Fruit fly (Drosophila melanogaster) whole organism, embryonic: ENCODE results near the gene CHKov1.

Experiments used
- Ada2b ChIP-seq: fragments of 200-800 bp; sonication (Bioruptor generic); IDR thresholded peaks from 2 replicates; pipeline ENCODE4 v1.3.6; 2022; ENCODE audit warnings: missing biosample characterization, missing genetic modification characterization
- C15 ChIP-seq: fragments of 200-800 bp; sonication (Bioruptor generic); IDR thresholded peaks from 3 replicates; pipeline ENCODE4 v1.3.6; 2022; ENCODE audit warnings: missing biosample characterization, missing genetic modification characterization
- CG10267 ChIP-seq: fragments of 200-800 bp; sonication (Bioruptor generic); optimal IDR thresholded peaks from 2 replicates; lab custom pipeline; 2018; ENCODE audit warnings: missing biosample characterization, mild to moderate bottlenecking, missing genetic modification characterization, moderate library complexity
- CG13287 ChIP-seq: fragments of 200-800 bp; sonication (Bioruptor generic); IDR thresholded peaks from 2 replicates; pipeline ENCODE4 v1.3.6; 2022; ENCODE audit warnings: missing biosample characterization, missing genetic modification characterization; ENCODE audit not compliant: partially characterized antibody
- CG14014 ChIP-seq: fragments of 200-800 bp; sonication (Bioruptor generic); IDR thresholded peaks from 2 replicates; pipeline ENCODE4 v1.3.6; 2022; ENCODE audit warnings: missing biosample characterization, missing genetic modification characterization
- CG15479 ChIP-seq: fragments of 200-800 bp; sonication (Bioruptor generic); optimal IDR thresholded peaks from 3 replicates; lab custom pipeline; 2019; ENCODE audit warnings: missing biosample characterization, mild to moderate bottlenecking, missing genetic modification characterization, moderate library complexity
- CG15514 ChIP-seq: fragments of 200-800 bp; sonication (Bioruptor generic); optimal IDR thresholded peaks from 3 replicates; lab custom pipeline; 2017; ENCODE audit warnings: missing biosample characterization, missing genetic modification characterization, mild to moderate bottlenecking, moderate library complexity, missing genetic modification reagents
- CG15696 ChIP-seq: fragments of 200-800 bp; sonication (Bioruptor generic); optimal IDR thresholded peaks from 2 replicates; lab custom pipeline; 2019; ENCODE audit warnings: missing biosample characterization, mild to moderate bottlenecking, missing genetic modification characterization, moderate library complexity
- CG17568 ChIP-seq: fragments of 200-800 bp; sonication (Bioruptor generic); optimal IDR thresholded peaks from 2 replicates; lab custom pipeline; 2018; ENCODE audit warnings: missing biosample characterization, mild to moderate bottlenecking, missing genetic modification characterization, moderate library complexity
- CG17912 ChIP-seq: fragments of 200-800 bp; sonication (Bioruptor generic); optimal IDR thresholded peaks from 2 replicates; lab custom pipeline; 2018; ENCODE audit warnings: missing biosample characterization, mild to moderate bottlenecking, missing genetic modification characterization
- CG1832 ChIP-seq: fragments of 200-800 bp; sonication (Bioruptor generic); optimal IDR thresholded peaks from 2 replicates; lab custom pipeline; 2017; ENCODE audit warnings: missing biosample characterization, mild to moderate bottlenecking, missing genetic modification characterization, inconsistent platforms
- CG2116 ChIP-seq: fragments of 200-800 bp; sonication (Bioruptor generic); optimal IDR thresholded peaks from 3 replicates; lab custom pipeline; 2018; ENCODE audit warnings: missing biosample characterization, mild to moderate bottlenecking, missing genetic modification characterization
- CG2129 ChIP-seq: fragments of 200-800 bp; sonication (Bioruptor generic); IDR thresholded peaks from 2 replicates; pipeline ENCODE4 v1.3.6; 2022; ENCODE audit warnings: missing biosample characterization, missing genetic modification characterization; ENCODE audit not compliant: partially characterized antibody
- CG2202 ChIP-seq: fragments of 200-800 bp; sonication (Bioruptor generic); optimal IDR thresholded peaks from 2 replicates; lab custom pipeline; 2018; ENCODE audit warnings: missing biosample characterization, mild to moderate bottlenecking, missing genetic modification characterization
- CG2678 ChIP-seq: fragments of 200-800 bp; sonication (Bioruptor generic); optimal IDR thresholded peaks from 3 replicates; lab custom pipeline; 2019; ENCODE audit warnings: missing biosample characterization, mild to moderate bottlenecking, missing genetic modification characterization, moderate library complexity
- CG30431 ChIP-seq: fragments of 200-800 bp; sonication (Bioruptor generic); optimal IDR thresholded peaks from 2 replicates; lab custom pipeline; 2017; ENCODE audit warnings: missing biosample characterization, missing genetic modification characterization
- CG3726 ChIP-seq: fragments of 200-800 bp; sonication (Bioruptor generic); IDR thresholded peaks from 3 replicates; pipeline ENCODE4, ENCODE4 v1.3.6; 2022; ENCODE audit warnings: missing biosample characterization, missing genetic modification characterization
- CG3847 ChIP-seq: fragments of 200-800 bp; sonication (Bioruptor generic); IDR thresholded peaks from 2 replicates; pipeline ENCODE4 v1.3.6; 2022; ENCODE audit warnings: missing biosample characterization, missing genetic modification characterization
- CG4424 ChIP-seq: fragments of 200-800 bp; sonication (Bioruptor generic); optimal IDR thresholded peaks from 3 replicates; lab custom pipeline; 2016; ENCODE audit warnings: missing biosample characterization, missing genetic modification characterization
- CG5180 ChIP-seq: fragments of 200-800 bp; sonication (Bioruptor generic); optimal IDR thresholded peaks from 3 replicates; lab custom pipeline; 2017; ENCODE audit warnings: missing biosample characterization, missing genetic modification characterization, mild to moderate bottlenecking, moderate library complexity, missing genetic modification reagents
- CG6854 ChIP-seq: fragments of 200-800 bp; sonication (Bioruptor generic); optimal IDR thresholded peaks from 3 replicates; lab custom pipeline; 2017; ENCODE audit warnings: missing biosample characterization, mild to moderate bottlenecking, missing genetic modification characterization
- CG8281 ChIP-seq: fragments of 200-800 bp; sonication (Bioruptor generic); optimal IDR thresholded peaks from 2 replicates; lab custom pipeline; 2018; ENCODE audit warnings: missing biosample characterization, mild to moderate bottlenecking, missing genetic modification characterization, moderate library complexity
- Dek ChIP-seq: fragments of 200-800 bp; sonication (Bioruptor generic); optimal IDR thresholded peaks from 3 replicates; lab custom pipeline; 2019; ENCODE audit warnings: missing biosample characterization, mild to moderate bottlenecking, missing genetic modification characterization, moderate library complexity
- Doc3 ChIP-seq: fragments of 200-800 bp; sonication (Bioruptor generic); IDR thresholded peaks from 3 replicates; pipeline ENCODE4 v1.3.6; 2022; ENCODE audit warnings: missing biosample characterization, missing genetic modification characterization; ENCODE audit not compliant: partially characterized antibody
- E2f1 ChIP-seq: fragments of 200-800 bp; sonication (Bioruptor generic); IDR thresholded peaks from 2 replicates; pipeline ENCODE4 v1.3.6; 2022; ENCODE audit warnings: missing biosample characterization, missing genetic modification characterization
- HLH4C ChIP-seq: fragments of 200-800 bp; sonication (Bioruptor generic); IDR thresholded peaks from 3 replicates; pipeline ENCODE4 v1.3.6; 2022; ENCODE audit warnings: missing biosample characterization, missing genetic modification characterization; ENCODE audit not compliant: partially characterized antibody
- Lpt ChIP-seq: fragments of >200 bp; optimal IDR thresholded peaks from 2 replicates; lab custom pipeline; 2018; ENCODE audit warnings: missing biosample characterization, missing genetic modification characterization
- Max ChIP-seq: fragments of 200-800 bp; sonication (Bioruptor generic); optimal IDR thresholded peaks from 2 replicates; lab custom pipeline; 2016; ENCODE audit warnings: missing biosample characterization, mild to moderate bottlenecking, missing genetic modification characterization
- Med ChIP-seq: fragments of 200-800 bp; sonication (Bioruptor generic); peaks from one replicate; lab custom pipeline; 2016; ENCODE audit warnings: missing biosample characterization, missing genetic modification characterization, mild to moderate bottlenecking, inconsistent platforms, moderate library complexity
- Mrtf ChIP-seq: fragments of 200-800 bp; sonication (Bioruptor generic); IDR thresholded peaks from 3 replicates; pipeline ENCODE4 v1.3.6; 2022; ENCODE audit warnings: missing biosample characterization, missing genetic modification characterization
- Six4 ChIP-seq: fragments of 200-800 bp; sonication (Bioruptor generic); optimal IDR thresholded peaks from 2 replicates; lab custom pipeline; 2016; ENCODE audit warnings: missing biosample characterization, missing genetic modification characterization
- aop ChIP-seq: fragments of 200-800 bp; sonication (Bioruptor generic); IDR thresholded peaks from 2 replicates; pipeline ENCODE4 v1.3.6; 2022; ENCODE audit warnings: missing biosample characterization, missing genetic modification characterization
- dmrt11E ChIP-seq: fragments of 200-800 bp; sonication (Bioruptor generic); optimal IDR thresholded peaks from 3 replicates; lab custom pipeline; 2018; ENCODE audit warnings: missing biosample characterization, mild to moderate bottlenecking, missing genetic modification characterization, moderate library complexity
- ems ChIP-seq: fragments of 200-800 bp; sonication (Bioruptor generic); optimal IDR thresholded peaks from 3 replicates; lab custom pipeline; 2016; ENCODE audit warnings: missing biosample characterization, missing genetic modification characterization
- exex ChIP-seq: fragments of 200-800 bp; sonication (Bioruptor generic); optimal IDR thresholded peaks from 4 replicates; lab custom pipeline; 2018; ENCODE audit warnings: missing biosample characterization, mild to moderate bottlenecking, missing genetic modification characterization, moderate library complexity
- eyg ChIP-seq: fragments of 200-800 bp; sonication (Bioruptor generic); optimal IDR thresholded peaks from 3 replicates; lab custom pipeline; 2016; ENCODE audit warnings: missing biosample characterization, missing genetic modification characterization
- fru ChIP-seq: fragments of >200 bp; optimal IDR thresholded peaks from 2 replicates; lab custom pipeline; 2017
- grn ChIP-seq: fragments of 200-800 bp; sonication (Bioruptor generic); optimal IDR thresholded peaks from 3 replicates; lab custom pipeline; 2017; ENCODE audit warnings: missing biosample characterization, missing genetic modification characterization
- jigr1 ChIP-seq: fragments of 200-800 bp; sonication (Bioruptor generic); IDR thresholded peaks from 3 replicates; pipeline ENCODE4 v1.3.6; 2022; ENCODE audit warnings: missing biosample characterization, missing genetic modification characterization
- mirr ChIP-seq: fragments of 200-800 bp; sonication (Bioruptor generic); optimal IDR thresholded peaks from 3 replicates; lab custom pipeline; 2018; ENCODE audit warnings: missing biosample characterization, mild to moderate bottlenecking, missing genetic modification characterization
- nmo ChIP-seq: fragments of 200-800 bp; sonication (Bioruptor generic); optimal IDR thresholded peaks from 2 replicates; lab custom pipeline; 2018; ENCODE audit warnings: missing biosample characterization, mild to moderate bottlenecking, missing genetic modification characterization, moderate library complexity
- odd ChIP-seq: fragments of 200-800 bp; sonication (Bioruptor generic); optimal IDR thresholded peaks from 2 replicates; lab custom pipeline; 2017; ENCODE audit warnings: missing biosample characterization, mild to moderate bottlenecking, missing genetic modification characterization
- pros ChIP-seq: fragments of 200-800 bp; sonication (Bioruptor generic); optimal IDR thresholded peaks from 3 replicates; lab custom pipeline; 2019; ENCODE audit warnings: missing biosample characterization, mild to moderate bottlenecking, missing genetic modification characterization, moderate library complexity
- schlank ChIP-seq: fragments of 200-800 bp; sonication (Bioruptor generic); optimal IDR thresholded peaks from 2 replicates; lab custom pipeline; 2018; ENCODE audit warnings: missing biosample characterization, mild to moderate bottlenecking, missing genetic modification characterization
- sd ChIP-seq: fragments of 200-800 bp; sonication (Bioruptor generic); optimal IDR thresholded peaks from 3 replicates; lab custom pipeline; 2018; ENCODE audit warnings: missing biosample characterization, mild to moderate bottlenecking, missing genetic modification characterization, moderate library complexity
- sens-2 ChIP-seq: fragments of 200-800 bp; sonication (Bioruptor generic); IDR thresholded peaks from 2 replicates; pipeline ENCODE4 v1.3.6; 2022; ENCODE audit warnings: missing biosample characterization, missing genetic modification characterization
- tgo ChIP-seq: fragments of 200-800 bp; sonication (Bioruptor generic); IDR thresholded peaks from 3 replicates; pipeline ENCODE4 v1.3.6; 2022; ENCODE audit warnings: missing biosample characterization, missing genetic modification characterization
- tin ChIP-seq: fragments of 200-800 bp; sonication (Bioruptor generic); optimal IDR thresholded peaks from 3 replicates; lab custom pipeline; 2016; ENCODE audit warnings: missing biosample characterization, missing genetic modification characterization
- tio ChIP-seq: fragments of 200-800 bp; sonication (Bioruptor generic); optimal IDR thresholded peaks from 2 replicates; lab custom pipeline; 2017; ENCODE audit warnings: missing biosample characterization, missing genetic modification characterization, inconsistent platforms
- tll ChIP-seq, 2 experiments: fragments of 200-800 bp in 1 of 2; fragments of >200 bp in 1 of 2; sonication (Bioruptor generic) in 1 of 2; optimal IDR thresholded peaks; 2 replicates each; lab custom pipeline; 2017 to 2019; ENCODE audit warnings: missing biosample characterization in 2 of 2, missing genetic modification characterization in 2 of 2, mild to moderate bottlenecking in 1 of 2, moderate library complexity in 1 of 2
- toy ChIP-seq: fragments of 200-800 bp; sonication (Bioruptor generic); IDR thresholded peaks from 2 replicates; pipeline ENCODE4 v1.3.6; 2022; ENCODE audit warnings: missing biosample characterization, missing genetic modification characterization

Gene CHKov1

dm6 chr3R:25275276-25275675 is 53.8 kb downstream of the CHKov1 start (continued):
- TF ChIP-seq CG17912 (GFP tag; lab: Kevin White, UChicago) (no peak), C15 (no peak), CG2678 (tag; lab: Kevin White, UChicago) (peak; percentile 65), tll (GFP tag; optimal IDR thresholded peaks at IDR 0.05; lab: Kevin White, UChicago) (no peak), toy (GFP tag; lab: Robert Waterston, UW) (no peak), sd (tag; lab: Kevin White, UChicago) (no peak), Ada2b (GFP tag; lab: Robert Waterston, UW) (no peak), mirr (GFP tag; lab: Kevin White, UChicago) (peak; percentile 69), tgo (GFP tag; lab: Robert Waterston, UW) (no peak), odd (GFP tag; lab: Kevin White, UChicago) (peak; percentile 61), CG3847 (GFP tag; lab: Robert Waterston, UW) (no peak), tio (GFP tag; lab: Kevin White, UChicago) (no peak), grn (peak; percentile 19), sens-2 (GFP tag; lab: Robert Waterston, UW) (no peak), Med (GFP tag; lab: Kevin White, UChicago) (peak; percentile 67), exex (tag; lab: Kevin White, UChicago) (peak; percentile 78), Doc3 (GFP tag; lab: Robert Waterston, UW) (no peak), CG6854 (no peak), CG5180 (GFP tag; lab: Kevin White, UChicago) (no peak), CG3726 (GFP tag; lab: Robert Waterston, UW) (no peak), Mrtf (no peak), CG1832 (GFP tag; lab: Kevin White, UChicago) (no peak), dmrt11E (tag; lab: Kevin White, UChicago) (no peak), CG2116 (GFP tag; lab: Kevin White, UChicago) (no peak), Six4 (GFP tag; lab: Kevin White, UChicago) (no peak), nmo (GFP tag; lab: Kevin White, UChicago) (no peak), CG8281 (tag; lab: Kevin White, UChicago) (no peak), CG2202 (tag; lab: Kevin White, UChicago) (no peak), CG15696 (tag; lab: Kevin White, UChicago) (no peak), aop (GFP tag; lab: Robert Waterston, UW) (no peak), CG30431 (GFP tag; lab: Kevin White, UChicago) (no peak), Dek (tag; lab: Kevin White, UChicago) (peak; percentile 38), Lpt (GFP tag; lab: Kevin White, UChicago) (no peak), CG15514 (GFP tag; lab: Kevin White, UChicago) (peak; percentile 48), schlank (tag; lab: Kevin White, UChicago) (peak; percentile 34), CG15479 (GFP tag; lab: Kevin White, UChicago) (no peak), fru (no peak), CG4424 (GFP tag; lab: Kevin White, UChicago) (no peak), pros (GFP tag; lab: Kevin White, UChicago) (no peak), tin (no peak), HLH4C (GFP tag; lab: Robert Waterston, UW) (no peak), eyg (GFP tag; lab: Kevin White, UChicago) (peak; percentile 14), CG13287 (GFP tag; lab: Robert Waterston, UW) (no peak), Max (GFP tag; lab: Kevin White, UChicago) (no peak), CG10267 (tag; lab: Kevin White, UChicago) (no peak), jigr1 (GFP tag; lab: Robert Waterston, UW) (no peak), CG17568 (GFP tag; lab: Kevin White, UChicago) (peak; percentile 58), E2f1 (GFP tag; lab: Robert Waterston, UW) (no peak), CG2129 (GFP tag; lab: Robert Waterston, UW) (no peak), CG14014 (GFP tag; lab: Robert Waterston, UW) (peak; percentile 37; the same call in 1 of the 2 replicates), ems (GFP tag; lab: Kevin White, UChicago) (no peak)
